Fruit fly (Drosophila melanogaster): ENCODE results near the gene TwdlY.

TwdlY gene

DNA sequence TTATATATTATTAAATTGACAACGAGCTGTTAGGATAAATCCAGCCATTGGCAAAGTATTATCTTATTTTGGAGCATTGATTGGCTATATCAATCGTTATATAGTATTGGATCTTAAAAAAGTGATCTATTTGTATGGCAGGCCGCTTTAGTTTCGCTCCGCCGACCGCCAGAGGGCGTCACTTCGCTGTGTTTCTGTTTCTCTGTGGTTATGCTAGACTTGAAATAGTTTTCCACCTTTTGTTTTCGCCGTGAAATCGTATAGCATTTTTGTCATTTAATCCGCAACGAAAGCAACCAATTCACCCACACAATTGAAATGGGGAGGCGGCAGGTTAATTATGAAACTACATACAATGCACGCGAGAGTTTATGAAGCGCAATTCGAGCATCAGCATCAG, 12.1 kb downstream of the TwdlY start (continued):
- TF ChIP-seq CG12769 (tag; optimal IDR thresholded peaks at IDR 0.05) (no peak), CG8290 (GFP tag; optimal IDR thresholded peaks at IDR 0.05) (peak; percentile 71), CG8290 (tag; optimal IDR thresholded peaks at IDR 0.05) (no peak), CG8944 (GFP tag; optimal IDR thresholded peaks at IDR 0.05) (no peak), fd102C (GFP tag; optimal IDR thresholded peaks at IDR 0.05) (no peak), Hmr (GFP tag; optimal IDR thresholded peaks at IDR 0.05) (no peak), CG1529 (GFP tag; optimal IDR thresholded peaks at IDR 0.05) (peak; percentile 13), Ets65A (GFP tag) (peak; percentile 3), CG10462 (GFP tag; optimal IDR thresholded peaks at IDR 0.05) (no peak), row (GFP tag; IDR thresholded peaks at IDR 0.05) (no peak), Pdp1 (GFP tag; optimal IDR thresholded peaks at IDR 0.05) (no peak), CG13775 (GFP tag; optimal IDR thresholded peaks at IDR 0.05) (no peak), kni (GFP tag; optimal IDR thresholded peaks at IDR 0.05) (no peak), trem (tag; optimal IDR thresholded peaks at IDR 0.05) (peak; percentile 69), ash1 (GFP tag; optimal IDR thresholded peaks at IDR 0.05) (no peak), CG43689 (GFP tag; IDR thresholded peaks at IDR 0.05) (no peak), ac (GFP tag; optimal IDR thresholded peaks at IDR 0.05) (no peak), HmgD (GFP tag; optimal IDR thresholded peaks at IDR 0.05) (no peak), fru (optimal IDR thresholded peaks at IDR 0.05) (no peak), Sox100B (GFP tag; optimal IDR thresholded peaks at IDR 0.05) (peak; percentile 11), ATbp (GFP tag; optimal IDR thresholded peaks at IDR 0.05) (peak; percentile 0), sna (GFP tag; IDR thresholded peaks at IDR 0.05; ENCODE audit: partially characterized antibody) (no peak), tgo (GFP tag; IDR thresholded peaks at IDR 0.05) (no peak), Atf6 (GFP tag; IDR thresholded peaks at IDR 0.05) (no peak), run (tag; optimal IDR thresholded peaks at IDR 0.05) (no peak), lmd (GFP tag; IDR thresholded peaks at IDR 0.05) (no peak), CG2199 (GFP tag; IDR thresholded peaks at IDR 0.05) (peak; percentile 92), CG12236 (GFP tag; optimal IDR thresholded peaks at IDR 0.05) (no peak), ind (GFP tag; optimal IDR thresholded peaks at IDR 0.05) (no peak), tio (GFP tag; optimal IDR thresholded peaks at IDR 0.05) (no peak), CG2202 (tag; optimal IDR thresholded peaks at IDR 0.05) (no peak), crol (GFP tag; IDR thresholded peaks at IDR 0.05) (no peak), chinmo (GFP tag; IDR thresholded peaks at IDR 0.05; ENCODE audit: partially characterized antibody) (no peak), CG10274 (GFP tag; optimal IDR thresholded peaks at IDR 0.05) (no peak), aop (GFP tag; IDR thresholded peaks at IDR 0.05) (no peak), E2f2 (GFP tag; IDR thresholded peaks at IDR 0.05) (no peak), insv (GFP tag; optimal IDR thresholded peaks at IDR 0.05) (no peak), CG9609 (GFP tag; optimal IDR thresholded peaks at IDR 0.05) (no peak), CG11723 (GFP tag; optimal IDR thresholded peaks at IDR 0.05) (no peak), CG18599 (GFP tag; optimal IDR thresholded peaks at IDR 0.05) (no peak), CG33213 (GFP tag; optimal IDR thresholded peaks at IDR 0.05) (no peak), CG17385 (GFP tag; optimal IDR thresholded peaks at IDR 0.05) (peak; percentile 27), ken (GFP tag; IDR thresholded peaks at IDR 0.05) (no peak), CG11504 (tag; optimal IDR thresholded peaks at IDR 0.05) (no peak), grau (tag; optimal IDR thresholded peaks at IDR 0.05) (no peak), CG17568 (GFP tag; optimal IDR thresholded peaks at IDR 0.05) (no peak), CG14860 (GFP tag; IDR thresholded peaks at IDR 0.05; ENCODE audit: partially characterized antibody) (no peak), prd (optimal IDR thresholded peaks at IDR 0.05) (no peak), prd (GFP tag; IDR thresholded peaks at IDR 0.05) (no peak), CG1832 (GFP tag; optimal IDR thresholded peaks at IDR 0.05) (no peak), bigmax (GFP tag; optimal IDR thresholded peaks at IDR 0.05) (no peak), CG7839 (tag; optimal IDR thresholded peaks at IDR 0.05) (no peak), CG14710 (tag; optimal IDR thresholded peaks at IDR 0.05) (no peak)

Data from whole organism, embryonic.